Worm (Caenorhabditis elegans): Measurements from ENCODE around the gene F16B12.1.

DNA sequence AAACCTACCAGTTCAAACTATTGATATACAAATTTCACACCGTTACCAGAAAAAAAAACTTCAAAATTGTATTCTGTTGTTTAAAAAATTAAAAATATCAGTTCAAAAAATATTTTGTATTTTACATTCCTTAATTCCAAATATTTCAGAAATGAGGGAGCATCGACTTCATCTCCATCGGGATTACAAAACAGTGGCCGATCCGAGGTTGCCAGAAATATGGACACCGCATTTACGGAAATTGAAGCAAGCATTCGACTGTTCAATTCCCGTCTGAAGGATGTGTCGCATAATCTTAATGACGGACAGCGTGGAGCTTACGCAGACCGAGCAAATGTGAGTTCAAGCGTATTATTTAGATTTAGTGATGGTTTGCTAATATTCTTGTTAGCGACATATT lies 47.4 kb downstream of the F16B12.1 start:
- TF ChIP-seq jun-1 (tag; optimal IDR thresholded peaks at IDR 0.05) (no peak), nhr-25 (tag; optimal IDR thresholded peaks at IDR 0.05) (no peak), mdl-1 (tag; optimal IDR thresholded peaks at IDR 0.05) (no peak), ztf-11 (tag; optimal IDR thresholded peaks at IDR 0.05) (no peak), zag-1 (tag; optimal IDR thresholded peaks at IDR 0.05) (no peak), snpc-4 (tag; optimal IDR thresholded peaks at IDR 0.05) (no peak), nhr-12 (tag; optimal IDR thresholded peaks at IDR 0.05) (no peak)
